Worm (Caenorhabditis elegans) whole organism, L1 larva: ENCODE measurements around the gene srh-88.

Experiments
- C34B4.2 ChIP-seq: sonication (generic microtip); optimal IDR thresholded peaks from 2 replicates; lab custom pipeline; 2017; ENCODE audit warnings: mild to moderate bottlenecking, missing genetic modification characterization, missing compliant biosample characterization
- egl-27 ChIP-seq, 2 experiments: fragments of 150-350 bp in 1 of 2; sonication (generic microtip); optimal IDR thresholded peaks; 3 replicates each; lab custom pipeline; 2017 to 2018; ENCODE audit warnings: missing biosample characterization in 2 of 2, missing genetic modification characterization in 2 of 2, missing genetic modification reagents in 2 of 2
- elt-2 ChIP-seq: sonication (generic microtip); optimal IDR thresholded peaks from 2 replicates; lab custom pipeline; 2016; ENCODE audit warnings: missing genetic modification characterization, mild to moderate bottlenecking, inconsistent platforms, missing compliant biosample characterization, missing genetic modification reagents
- fos-1 ChIP-seq: fragments of 150-350 bp; optimal IDR thresholded peaks from 2 replicates; lab custom pipeline; 2014; ENCODE audit warnings: missing biosample characterization, missing genetic modification characterization
- lin-13 ChIP-seq: fragments of 150-350 bp; optimal IDR thresholded peaks from 2 replicates; lab custom pipeline; 2014; ENCODE audit warnings: missing biosample characterization, missing genetic modification reagents, missing genetic modification characterization
- lin-15B ChIP-seq: fragments of 150-350 bp; sonication (generic microtip); optimal IDR thresholded peaks from 3 replicates; lab custom pipeline; 2014; ENCODE audit warnings: missing biosample characterization, missing genetic modification characterization
- lsy-2 ChIP-seq, 2 experiments: fragments of 150-350 bp; optimal IDR thresholded peaks; 2 replicates each; lab custom pipeline; 2014; ENCODE audit warnings: missing biosample characterization in 2 of 2, missing genetic modification characterization in 2 of 2
- nhr-237 ChIP-seq: fragments of 150-350 bp; optimal IDR thresholded peaks from 2 replicates; lab custom pipeline; 2014; ENCODE audit warnings: missing biosample characterization, missing genetic modification characterization
- nhr-28 ChIP-seq: fragments of 150-350 bp; optimal IDR thresholded peaks from 2 replicates; lab custom pipeline; 2014; ENCODE audit warnings: missing biosample characterization, missing genetic modification characterization
- snpc-4 ChIP-seq: fragments of 150-350 bp; optimal IDR thresholded peaks from 2 replicates; lab custom pipeline; 2014; ENCODE audit warnings: missing biosample characterization, missing genetic modification characterization
- swsn-7 ChIP-seq: sonication (generic microtip); optimal IDR thresholded peaks from 2 replicates; lab custom pipeline; 2016; ENCODE audit warnings: missing genetic modification characterization, missing compliant biosample characterization
- ztf-11 ChIP-seq, 2 experiments: sonication (generic microtip); optimal IDR thresholded peaks; 2 replicates each; lab custom pipeline; 2016 to 2017; ENCODE audit warnings: missing genetic modification characterization in 2 of 2, missing biosample characterization in 1 of 2, missing compliant biosample characterization in 1 of 2

DNA sequence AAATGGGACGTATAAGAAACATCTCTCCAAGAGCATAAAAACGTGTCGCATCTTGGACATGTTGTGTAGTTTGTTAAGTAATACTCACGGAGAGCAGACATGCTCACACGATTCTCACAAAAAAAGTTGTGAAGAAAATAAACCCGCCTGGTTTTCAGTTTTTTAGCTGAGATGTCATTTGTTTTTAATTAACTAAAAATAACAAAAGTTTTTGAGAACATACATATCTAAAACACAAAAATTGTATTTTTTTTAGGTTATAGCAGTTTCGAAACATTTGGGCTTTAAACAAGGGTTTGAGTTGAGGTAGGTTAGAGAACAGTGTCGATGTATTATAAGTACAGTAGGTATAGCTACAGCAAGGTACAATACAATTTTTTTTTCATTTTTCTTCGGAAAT lies at the start of gene srh-88:
- TF ChIP-seq snpc-4 (tag; lab: Kevin White, UChicago) (no peak), swsn-7 (tag; lab: Kevin White, UChicago) (no peak), nhr-28 (tag; lab: Kevin White, UChicago) (no peak), ztf-11 (tag; optimal IDR thresholded peaks at IDR 0.05; lab: Kevin White, UChicago) (no peak), lin-13 (GFP tag; lab: Kevin White, UChicago) (no peak), lin-15B (tag; lab: Kevin White, UChicago) (no peak), fos-1 (tag; lab: Kevin White, UChicago) (no peak), C34B4.2 (tag; lab: Kevin White, UChicago) (no peak), nhr-237 (no peak), egl-27 (tag; optimal IDR thresholded peaks at IDR 0.05; lab: Kevin White, UChicago) (no peak), elt-2 (no peak), lsy-2 (tag; optimal IDR thresholded peaks at IDR 0.05; lab: Kevin White, UChicago) (no peak)
